Worm (Caenorhabditis elegans) whole organism, young adult: ENCODE results near the gene Y17G7B.18.

ENCODE experiments used
- F55B11.4 ChIP-seq: sonication (generic microtip); optimal IDR thresholded peaks from 2 replicates; lab custom pipeline; 2016; ENCODE audit warnings: missing compliant biosample characterization, missing genetic modification characterization, borderline replicate concordance; ENCODE audit not compliant: insufficient read depth
- T26A5.8 ChIP-seq: sonication (generic microtip); optimal IDR thresholded peaks from 2 replicates; lab custom pipeline; 2016; ENCODE audit warnings: missing genetic modification characterization, missing compliant biosample characterization
- Y53F4B.3 ChIP-seq: fragments of 200-800 bp; sonication (Bioruptor generic); IDR thresholded peaks from 2 replicates; pipeline ENCODE4 v1.3.6; 2022; ENCODE audit warnings: missing genetic modification reagents, missing genetic modification characterization, missing compliant biosample characterization
- cebp-1 ChIP-seq, 2 experiments: fragments of 200-800 bp in 1 of 2; sonication (Bioruptor generic) in 1 of 2; sonication (generic microtip) in 1 of 2; IDR thresholded peaks in 1 of 2; optimal IDR thresholded peaks in 1 of 2; 2 replicates each; pipeline versions ENCODE4 v1.3.6 to Lab custom; 2017 to 2022; ENCODE audit warnings: missing compliant biosample characterization in 2 of 2, missing genetic modification characterization in 2 of 2, mild to moderate bottlenecking in 1 of 2, missing genetic modification reagents in 1 of 2, moderate library complexity in 1 of 2
- ceh-58 ChIP-seq: fragments of 200-800 bp; sonication (Bioruptor generic); IDR thresholded peaks from 2 replicates; pipeline ENCODE4 v1.3.6; 2022; ENCODE audit warnings: missing genetic modification characterization, missing compliant biosample characterization
- hmg-20 ChIP-seq: fragments of 200-800 bp; sonication (Bioruptor generic); IDR thresholded peaks from 2 replicates; pipeline ENCODE4 v1.3.6; 2022; ENCODE audit warnings: missing genetic modification reagents, missing genetic modification characterization, missing compliant biosample characterization
- nhr-120 ChIP-seq: fragments of 200-800 bp; sonication (Bioruptor generic); IDR thresholded peaks from 2 replicates; pipeline ENCODE4 v1.3.6; 2022; ENCODE audit warnings: missing genetic modification characterization, missing compliant biosample characterization
- sea-2 ChIP-seq: fragments of 200-800 bp; sonication (Bioruptor generic); IDR thresholded peaks from 2 replicates; pipeline ENCODE4 v1.3.6; 2022; ENCODE audit warnings: missing genetic modification characterization, missing compliant biosample characterization
- snpc-4 ChIP-seq, 5 experiments: fragments of 150-350 bp in 1 of 5; sonication (generic microtip) in 4 of 5; optimal IDR thresholded peaks; 2 replicates each; lab custom pipeline; 2014 to 2018; ENCODE audit warnings: missing genetic modification characterization in 5 of 5, missing biosample characterization in 3 of 5, antibody characterized with exemption in 2 of 5, mild to moderate bottlenecking in 2 of 5, missing compliant biosample characterization in 2 of 5, missing genotype in 2 of 5, moderate library complexity in 2 of 5, missing genetic modification reagents in 1 of 5
- unc-62 ChIP-seq: fragments of 150-350 bp; optimal IDR thresholded peaks from 2 replicates; lab custom pipeline; 2014; ENCODE audit warnings: missing biosample characterization, missing genetic modification reagents, missing genetic modification characterization

DNA sequence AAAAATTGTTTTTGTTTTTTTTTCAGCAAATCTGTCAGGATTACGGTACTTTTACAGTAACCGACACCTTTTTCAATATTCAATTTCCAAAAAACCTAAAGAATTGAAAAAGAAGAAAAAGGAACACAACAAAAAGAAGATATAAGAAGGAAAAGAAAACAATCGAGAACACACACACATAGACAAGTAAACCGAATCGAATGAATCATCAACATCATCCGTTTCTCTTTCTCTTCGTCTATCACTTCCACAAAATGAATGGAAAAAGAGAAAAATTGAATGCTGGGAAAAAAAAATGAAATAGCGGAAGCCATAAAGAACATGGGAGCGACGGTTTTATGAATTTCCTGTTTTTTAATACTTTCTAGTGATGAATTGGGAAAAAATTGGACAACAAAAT lies 26.2 kb downstream of the Y17G7B.18 start:
- no peak for TF ChIP-seq F55B11.4 (tag; lab: Kevin White, UChicago)
- TF ChIP-seq Y53F4B.3 (GFP tag; lab: Robert Waterston, UW) = no peak
- TF ChIP-seq snpc-4 (GFP tag; optimal IDR thresholded peaks at IDR 0.05; lab: Kevin White, UChicago) = no peak
- no peak for TF ChIP-seq snpc-4 (tag; optimal IDR thresholded peaks at IDR 0.05; lab: Kevin White, UChicago)
- TF ChIP-seq ceh-58 (GFP tag; lab: Robert Waterston, UW) = no peak
- TF ChIP-seq sea-2 = no peak
- no peak for TF ChIP-seq nhr-120
- no peak for TF ChIP-seq unc-62 (GFP tag; lab: Kevin White, UChicago)
- no peak for TF ChIP-seq cebp-1 (GFP tag; IDR thresholded peaks at IDR 0.05; lab: Robert Waterston, UW)
- TF ChIP-seq cebp-1 (tag; optimal IDR thresholded peaks at IDR 0.05; lab: Kevin White, UChicago) = no peak
- TF ChIP-seq hmg-20 (GFP tag; lab: Robert Waterston, UW) = no peak
- no peak for TF ChIP-seq T26A5.8 (tag; lab: Kevin White, UChicago)
